Worm (Caenorhabditis elegans): ENCODE results near the gene F46B6.9.

The F46B6.9 gene

ce11 chrV:9816390-9816789 is 19.7 kb downstream of the F46B6.9 start, which contains the start of gene sru-31:
sru-31 (plus strand) TSS chrV:9816690.
- TF ChIP-seq aly-2 (tag; optimal IDR thresholded peaks at IDR 0.05) (no peak), ceh-9 (tag; optimal IDR thresholded peaks at IDR 0.05) (no peak), nhr-28 (tag; optimal IDR thresholded peaks at IDR 0.05) (no peak), fkh-2 (tag; optimal IDR thresholded peaks at IDR 0.05) (no peak), ztf-11 (tag; optimal IDR thresholded peaks at IDR 0.05) (no peak), ceh-16 (tag; optimal IDR thresholded peaks at IDR 0.05) (no peak), lsy-12 (tag; optimal IDR thresholded peaks at IDR 0.05) (no peak), ZK546.5 (tag; optimal IDR thresholded peaks at IDR 0.05) (no peak), nfya-1 (tag; optimal IDR thresholded peaks at IDR 0.05; ENCODE audit: insufficient read depth) (no peak), unc-39 (tag; optimal IDR thresholded peaks at IDR 0.05) (no peak), nhr-67 (tag; optimal IDR thresholded peaks at IDR 0.05) (no peak)

- TF ChIP-seq ztf-11 (tag; optimal IDR thresholded peaks at IDR 0.05) (no peak), unc-62 (GFP tag; optimal IDR thresholded peaks at IDR 0.05) (no peak), lin-39 (tag; optimal IDR thresholded peaks at IDR 0.05) (no peak), nfya-1 (tag; optimal IDR thresholded peaks at IDR 0.05; ENCODE audit: insufficient read depth) (no peak), ZK546.5 (tag; optimal IDR thresholded peaks at IDR 0.05) (no peak), elt-2 (tag; optimal IDR thresholded peaks at IDR 0.05) (no peak), nhr-25 (tag; optimal IDR thresholded peaks at IDR 0.05) (no peak), jun-1 (tag; optimal IDR thresholded peaks at IDR 0.05) (no peak), zag-1 (tag; optimal IDR thresholded peaks at IDR 0.05) (no peak), ceh-82 (tag; optimal IDR thresholded peaks at IDR 0.05) (no peak), mdl-1 (tag; optimal IDR thresholded peaks at IDR 0.05) (no peak), nhr-43 (tag; optimal IDR thresholded peaks at IDR 0.05; ENCODE audit: poor library complexity, severe bottlenecking) (no peak), elt-3 (tag; optimal IDR thresholded peaks at IDR 0.05) (no peak), ztf-4 (tag; optimal IDR thresholded peaks at IDR 0.05) (no peak), sea-2 (GFP tag; optimal IDR thresholded peaks at IDR 0.05) (no peak), nhr-12 (tag; optimal IDR thresholded peaks at IDR 0.05) (no peak), ceh-28 (tag; optimal IDR thresholded peaks at IDR 0.05) (no peak), mml-1 (tag; optimal IDR thresholded peaks at IDR 0.05) (no peak), lsy-12 (tag; optimal IDR thresholded peaks at IDR 0.05) (no peak)
Measured at ce11 chrV:9821724-9822123, 25.1 kb downstream of the F46B6.9 start, which contains the start of gene str-193. str-193 (minus strand) TSS chrV:9821824.

- no peak for TF ChIP-seq daf-12 (tag; optimal IDR thresholded peaks at IDR 0.05)
- TF ChIP-seq nhr-11 (tag; optimal IDR thresholded peaks at IDR 0.05): no peak
- TF ChIP-seq R02D3.7 (tag; optimal IDR thresholded peaks at IDR 0.05): no peak
- TF ChIP-seq lin-39 (tag; optimal IDR thresholded peaks at IDR 0.05): no peak
- no peak for TF ChIP-seq hmg-11 (tag; optimal IDR thresholded peaks at IDR 0.05)
- TF ChIP-seq ceh-82 (tag; optimal IDR thresholded peaks at IDR 0.05): no peak
- TF ChIP-seq egl-27 (tag; optimal IDR thresholded peaks at IDR 0.05): no peak
- no peak for TF ChIP-seq nhr-12 (tag; optimal IDR thresholded peaks at IDR 0.05)
- TF ChIP-seq nhr-76 (tag; optimal IDR thresholded peaks at IDR 0.05): no peak
- TF ChIP-seq mdl-1 (tag; optimal IDR thresholded peaks at IDR 0.05): no peak
- no peak for TF ChIP-seq eor-1 (tag; optimal IDR thresholded peaks at IDR 0.05)
- TF ChIP-seq sea-2 (GFP tag; optimal IDR thresholded peaks at IDR 0.05): no peak
- no peak for TF ChIP-seq ceh-28 (tag; optimal IDR thresholded peaks at IDR 0.05)
- TF ChIP-seq ama-1 (optimal IDR thresholded peaks at IDR 0.05): no peak
- no peak for TF ChIP-seq fos-1 (tag; optimal IDR thresholded peaks at IDR 0.05)
Measured at ce11 chrV:9824149-9824548, 27.5 kb downstream of the F46B6.9 start, which contains the start of gene str-2. str-2 (minus strand) TSS chrV:9824249.

ce11 chrV:9833900-9834299 is 37.2 kb downstream of the F46B6.9 start, which contains the start of gene sru-40:
sru-40 (minus strand) TSS chrV:9834000.
- no peak for TF ChIP-seq nhr-25 (tag; optimal IDR thresholded peaks at IDR 0.05)
- no peak for TF ChIP-seq nhr-11 (tag; optimal IDR thresholded peaks at IDR 0.05)
- TF ChIP-seq zag-1 (tag; optimal IDR thresholded peaks at IDR 0.05): no peak
- no peak for TF ChIP-seq sea-2 (GFP tag; optimal IDR thresholded peaks at IDR 0.05)
- no peak for TF ChIP-seq hmg-11 (tag; optimal IDR thresholded peaks at IDR 0.05)
- TF ChIP-seq pqm-1 (tag; optimal IDR thresholded peaks at IDR 0.05): no peak
- TF ChIP-seq nhr-43 (tag; optimal IDR thresholded peaks at IDR 0.05; ENCODE audit: poor library complexity, severe bottlenecking): no peak
- TF ChIP-seq lsy-12 (tag; optimal IDR thresholded peaks at IDR 0.05): no peak
- TF ChIP-seq tbx-2 (tag; optimal IDR thresholded peaks at IDR 0.05): no peak
- TF ChIP-seq egl-5 (tag; optimal IDR thresholded peaks at IDR 0.05): no peak
- no peak for TF ChIP-seq mdl-1 (tag; optimal IDR thresholded peaks at IDR 0.05)
- TF ChIP-seq egl-27 (tag; optimal IDR thresholded peaks at IDR 0.05): no peak
- no peak for TF ChIP-seq aly-2 (tag; optimal IDR thresholded peaks at IDR 0.05)
- no peak for TF ChIP-seq daf-12 (tag; optimal IDR thresholded peaks at IDR 0.05)
- TF ChIP-seq ztf-11 (tag; optimal IDR thresholded peaks at IDR 0.05): no peak
- TF ChIP-seq skn-1 (tag; optimal IDR thresholded peaks at IDR 0.05): no peak
- no peak for TF ChIP-seq fkh-10 (GFP tag; optimal IDR thresholded peaks at IDR 0.05)
- TF ChIP-seq ceh-28 (tag; optimal IDR thresholded peaks at IDR 0.05): no peak
- no peak for TF ChIP-seq lin-15B (tag; optimal IDR thresholded peaks at IDR 0.05)

Data from whole organism, L3 larva.